Worm (Caenorhabditis elegans) whole organism, midembryonic: ENCODE data around the gene Y47D3A.14.

Source experiments
- T22C8.4 ChIP-seq: fragments of 200-800 bp; sonication (Bioruptor generic); IDR thresholded peaks from 2 replicates; pipeline ENCODE4 v1.3.6; 2022; ENCODE audit warnings: missing genetic modification characterization, missing compliant biosample characterization
- cog-1 ChIP-seq: sonication (generic microtip); optimal IDR thresholded peaks from 2 replicates; lab custom pipeline; 2016; ENCODE audit warnings: missing genetic modification characterization, missing compliant biosample characterization
- flt-1 ChIP-seq: fragments of 200-800 bp; sonication (Bioruptor generic); IDR thresholded peaks from 2 replicates; pipeline ENCODE4 v1.3.6; 2022; ENCODE audit warnings: missing genetic modification characterization, missing compliant biosample characterization
- klf-2 ChIP-seq: fragments of 200-800 bp; sonication (Bioruptor generic); conservative IDR thresholded peaks from 2 replicates; pipeline ENCODE4 v1.3.6; 2022; ENCODE audit warnings: missing genetic modification reagents, missing genetic modification characterization, missing compliant biosample characterization
- med-1 ChIP-seq: sonication (generic microtip); optimal IDR thresholded peaks from 2 replicates; lab custom pipeline; 2017; ENCODE audit warnings: missing genetic modification characterization, mild to moderate bottlenecking, missing compliant biosample characterization, antibody characterized with exemption, missing genetic modification reagents; ENCODE audit not compliant: insufficient read depth
- ref-1 ChIP-seq: fragments of 200-800 bp; sonication (Bioruptor generic); conservative IDR thresholded peaks from 2 replicates; pipeline ENCODE4 v1.3.6; 2022; ENCODE audit warnings: missing genetic modification reagents, missing genetic modification characterization, missing compliant biosample characterization
- tab-1 ChIP-seq: fragments of 200-800 bp; sonication (Bioruptor generic); IDR thresholded peaks from 2 replicates; pipeline ENCODE4 v1.3.6; 2022; ENCODE audit warnings: missing genetic modification characterization, missing compliant biosample characterization
- ztf-23 ChIP-seq: fragments of 200-800 bp; sonication (Bioruptor generic); IDR thresholded peaks from 2 replicates; pipeline ENCODE4 v1.3.6; 2022; ENCODE audit warnings: missing genetic modification reagents, missing genetic modification characterization, missing compliant biosample characterization
- ztf-29 ChIP-seq: fragments of 200-800 bp; sonication (Bioruptor generic); IDR thresholded peaks from 2 replicates; pipeline ENCODE4 v1.3.6; 2022; ENCODE audit warnings: missing genetic modification reagents, missing genetic modification characterization, missing compliant biosample characterization

Y47D3A.14 gene

ce11 chrIII:11236788-11237187 lies at the start of gene Y47D3A.14, which contains the start of gene aakb-2:
Gene Y47D3A.14 (minus strand): TSS chrIII:11236868.
Gene aakb-2 (plus strand): TSS chrIII:11237143.
- TF ChIP-seq tab-1 (GFP tag; lab: Robert Waterston, UW) (no peak), ref-1 (GFP tag; lab: Robert Waterston, UW) (no peak), flt-1 (peak; percentile 59; the same call in 1 of the 2 replicates), klf-2 (GFP tag; lab: Robert Waterston, UW) (no peak), cog-1 (tag; lab: Kevin White, UChicago) (no peak), med-1 (peak; percentile 58), ztf-23 (peak; percentile 74)

- TF ChIP-seq cog-1 (tag; lab: Kevin White, UChicago) (peak; percentile 1), klf-2 (GFP tag; lab: Robert Waterston, UW) (peak; percentile 38; the same call in 1 of the 2 replicates), flt-1 (0 out of 2 replicates have a peak, but pooled peaks have one; percentile 34), T22C8.4 (GFP tag; lab: Robert Waterston, UW) (no peak), ztf-23 (no peak), tab-1 (GFP tag; lab: Robert Waterston, UW) (no peak), ztf-29 (no peak)
Measured at ce11 chrIII:11286069-11286468, 49.4 kb upstream of the Y47D3A.14 start.

- TF ChIP-seq med-1 (no peak), ztf-23 (no peak), T22C8.4 (GFP tag; lab: Robert Waterston, UW) (no peak), ztf-29 (no peak), ref-1 (GFP tag; lab: Robert Waterston, UW) (no peak), cog-1 (tag; lab: Kevin White, UChicago) (no peak), klf-2 (GFP tag; lab: Robert Waterston, UW) (no peak), tab-1 (GFP tag; lab: Robert Waterston, UW) (no peak), flt-1 (no peak)
Measured at ce11 chrIII:11283648-11284047, 47.0 kb upstream of the Y47D3A.14 start.

ce11 chrIII:11279954-11280353 lies 43.3 kb upstream of the Y47D3A.14 start:
- TF ChIP-seq cog-1 (tag; lab: Kevin White, UChicago) (no peak), T22C8.4 (GFP tag; lab: Robert Waterston, UW) (peak; percentile 81), klf-2 (GFP tag; lab: Robert Waterston, UW) (no peak)

ce11 chrIII:11278817-11279216 lies 42.1 kb upstream of the Y47D3A.14 start, which contains the start of gene Y47D3A.21:
Gene Y47D3A.21 (minus strand): TSS chrIII:11278917.
- TF ChIP-seq ztf-29 (no peak), T22C8.4 (GFP tag; lab: Robert Waterston, UW) (no peak), flt-1 (no peak), med-1 (no peak), tab-1 (GFP tag; lab: Robert Waterston, UW) (no peak), ztf-23 (no peak), klf-2 (GFP tag; lab: Robert Waterston, UW) (no peak), ref-1 (GFP tag; lab: Robert Waterston, UW) (no peak), cog-1 (tag; lab: Kevin White, UChicago) (no peak)

- TF ChIP-seq med-1 (no peak), ref-1 (GFP tag; lab: Robert Waterston, UW) (no peak), T22C8.4 (GFP tag; lab: Robert Waterston, UW) (no peak), ztf-29 (no peak), flt-1 (no peak), tab-1 (GFP tag; lab: Robert Waterston, UW) (no peak), klf-2 (GFP tag; lab: Robert Waterston, UW) (no peak), ztf-23 (no peak), cog-1 (tag; lab: Kevin White, UChicago) (no peak)
Measured at ce11 chrIII:11274590-11275116, 38.0 kb upstream of the Y47D3A.14 start, which contains the start of gene Y47D3A.20. Gene Y47D3A.20 (plus strand): TSS chrIII:11275066.

ce11 chrIII:11270795-11271194 lies 34.1 kb upstream of the Y47D3A.14 start, which contains the start of gene obr-1:
Gene obr-1 (minus strand): TSS chrIII:11270895.
- no peak for TF ChIP-seq ref-1 (GFP tag; lab: Robert Waterston, UW)
- no peak for TF ChIP-seq klf-2 (GFP tag; lab: Robert Waterston, UW)
- no peak for TF ChIP-seq flt-1
- no peak for TF ChIP-seq tab-1 (GFP tag; lab: Robert Waterston, UW)
- TF ChIP-seq ztf-29, result no peak
- TF ChIP-seq T22C8.4 (GFP tag; lab: Robert Waterston, UW), result no peak
- no peak for TF ChIP-seq med-1

- TF ChIP-seq ref-1 (GFP tag; lab: Robert Waterston, UW), result no peak
- no peak for TF ChIP-seq flt-1
- TF ChIP-seq ztf-29, result no peak
Measured at ce11 chrIII:11269206-11269605, 32.5 kb upstream of the Y47D3A.14 start.

- TF ChIP-seq klf-2 (GFP tag; lab: Robert Waterston, UW) (no peak), cog-1 (tag; lab: Kevin White, UChicago) (no peak), ztf-29 (no peak), ref-1 (GFP tag; lab: Robert Waterston, UW) (no peak), flt-1 (no peak), T22C8.4 (GFP tag; lab: Robert Waterston, UW) (no peak), tab-1 (GFP tag; lab: Robert Waterston, UW) (no peak), ztf-23 (no peak), med-1 (no peak)
Measured at ce11 chrIII:11268532-11268931, 31.9 kb upstream of the Y47D3A.14 start.

ce11 chrIII:11267372-11267771 lies 30.7 kb upstream of the Y47D3A.14 start:
- TF ChIP-seq ztf-23 (no peak), med-1 (no peak), ztf-29 (no peak), cog-1 (tag; lab: Kevin White, UChicago) (no peak)

ce11 chrIII:11262089-11262488 lies 25.4 kb upstream of the Y47D3A.14 start:
- TF ChIP-seq med-1 (no peak), klf-2 (GFP tag; lab: Robert Waterston, UW) (no peak), tab-1 (GFP tag; lab: Robert Waterston, UW) (no peak), ztf-29 (no peak)
